Fruit fly (Drosophila melanogaster) ovary, adult (tissue): ENCODE data around the gene moon.
A peak's percentile ranks its signal among the peaks of the same experiment; 100 is the strongest.

Experiments used
- CG17801 ChIP-seq: fragments of 200-800 bp; optimal IDR thresholded peaks from 2 replicates; lab custom pipeline; 2019; ENCODE audit warnings: missing biosample characterization, mild to moderate bottlenecking, missing genetic modification characterization, moderate library complexity; ENCODE audit not compliant: partially characterized antibody

Gene moon

dm6 chrX:12050292-12050691, 22.3 kb downstream of the moon start:
- TF ChIP-seq CG17801 (GFP tag; lab: Kevin White, UChicago), result no peak

- TF ChIP-seq CG17801 (GFP tag; lab: Kevin White, UChicago), result no peak
These were observed 29.2 kb downstream of the moon start, which contains the start of gene Ten-a for dm6 chrX:12043398-12043797. Gene Ten-a (plus strand): TSS chrX:12043698.

- no peak for TF ChIP-seq CG17801 (GFP tag; lab: Kevin White, UChicago)
These were observed 37.4 kb downstream of the moon start for dm6 chrX:12035207-12035606.

- no peak for TF ChIP-seq CG17801 (GFP tag; lab: Kevin White, UChicago)
These were observed 37.9 kb downstream of the moon start for dm6 chrX:12034713-12035112.

dm6 chrX:12032136-12032682, 40.4 kb downstream of the moon start, which contains the start of gene Cyp318a1:
Gene Cyp318a1 (plus strand): TSS chrX:12032632.
- no peak for TF ChIP-seq CG17801 (GFP tag; lab: Kevin White, UChicago)

- TF ChIP-seq CG17801 (GFP tag; lab: Kevin White, UChicago), result no peak
These were observed 41.2 kb downstream of the moon start, which contains the start of gene Cyp311a1 for dm6 chrX:12031400-12031799. Gene Cyp311a1 (minus strand): TSS chrX:12031465.

- TF ChIP-seq CG17801 (GFP tag; lab: Kevin White, UChicago), result peak; percentile 51
These were observed 43.6 kb downstream of the moon start, which contains the start of gene Usp7 for dm6 chrX:12028825-12029514. Gene Usp7 (minus strand): TSS chrX:12029032.
